Worm (Caenorhabditis elegans) whole organism, midembryonic: ENCODE measurements around the gene C16C8.26.

Experiments used
- T22C8.4 ChIP-seq: fragments of 200-800 bp; sonication (Bioruptor generic); IDR thresholded peaks from 2 replicates; pipeline ENCODE4 v1.3.6; 2022; ENCODE audit warnings: missing genetic modification characterization, missing compliant biosample characterization
- cog-1 ChIP-seq: sonication (generic microtip); optimal IDR thresholded peaks from 2 replicates; lab custom pipeline; 2016; ENCODE audit warnings: missing genetic modification characterization, missing compliant biosample characterization
- flt-1 ChIP-seq: fragments of 200-800 bp; sonication (Bioruptor generic); IDR thresholded peaks from 2 replicates; pipeline ENCODE4 v1.3.6; 2022; ENCODE audit warnings: missing genetic modification characterization, missing compliant biosample characterization
- klf-2 ChIP-seq: fragments of 200-800 bp; sonication (Bioruptor generic); conservative IDR thresholded peaks from 2 replicates; pipeline ENCODE4 v1.3.6; 2022; ENCODE audit warnings: missing genetic modification reagents, missing genetic modification characterization, missing compliant biosample characterization
- med-1 ChIP-seq: sonication (generic microtip); optimal IDR thresholded peaks from 2 replicates; lab custom pipeline; 2017; ENCODE audit warnings: missing genetic modification characterization, mild to moderate bottlenecking, missing compliant biosample characterization, antibody characterized with exemption, missing genetic modification reagents; ENCODE audit not compliant: insufficient read depth
- ref-1 ChIP-seq: fragments of 200-800 bp; sonication (Bioruptor generic); conservative IDR thresholded peaks from 2 replicates; pipeline ENCODE4 v1.3.6; 2022; ENCODE audit warnings: missing genetic modification reagents, missing genetic modification characterization, missing compliant biosample characterization
- tab-1 ChIP-seq: fragments of 200-800 bp; sonication (Bioruptor generic); IDR thresholded peaks from 2 replicates; pipeline ENCODE4 v1.3.6; 2022; ENCODE audit warnings: missing genetic modification characterization, missing compliant biosample characterization
- ztf-23 ChIP-seq: fragments of 200-800 bp; sonication (Bioruptor generic); IDR thresholded peaks from 2 replicates; pipeline ENCODE4 v1.3.6; 2022; ENCODE audit warnings: missing genetic modification reagents, missing genetic modification characterization, missing compliant biosample characterization
- ztf-29 ChIP-seq: fragments of 200-800 bp; sonication (Bioruptor generic); IDR thresholded peaks from 2 replicates; pipeline ENCODE4 v1.3.6; 2022; ENCODE audit warnings: missing genetic modification reagents, missing genetic modification characterization, missing compliant biosample characterization

ce11 chrII:3439842-3440640 is 18.1 kb downstream of the C16C8.26 start:
- TF ChIP-seq ztf-29 (GFP tag; lab: Robert Waterston, UW) (no peak), flt-1 (GFP tag; lab: Robert Waterston, UW) (no peak), ztf-23 (GFP tag; lab: Robert Waterston, UW) (no peak), ref-1 (GFP tag; lab: Robert Waterston, UW) (no peak), klf-2 (GFP tag; lab: Robert Waterston, UW) (no peak), med-1 (GFP tag; lab: Kevin White, UChicago) (no peak), cog-1 (no peak), tab-1 (no peak), T22C8.4 (GFP tag; lab: Robert Waterston, UW) (no peak)
